Worm (Caenorhabditis elegans) whole organism, L4 larva: ENCODE data around the gene ceh-18.
A peak's percentile ranks its signal among the peaks of the same experiment; 100 is the strongest.

Experiments
- F10B5.3 ChIP-seq: sonication (generic microtip); optimal IDR thresholded peaks from 2 replicates; lab custom pipeline; 2016; ENCODE audit warnings: mild to moderate bottlenecking, missing genetic modification characterization, missing compliant biosample characterization
- F49E8.2 ChIP-seq: sonication (generic microtip); optimal IDR thresholded peaks from 2 replicates; lab custom pipeline; 2016; ENCODE audit warnings: missing compliant biosample characterization, mild to moderate bottlenecking, missing genetic modification characterization, borderline replicate concordance
- R02D3.7 ChIP-seq: fragments of 150-350 bp; sonication (generic microtip); optimal IDR thresholded peaks from 3 replicates; lab custom pipeline; 2014; ENCODE audit warnings: missing biosample characterization, missing genetic modification characterization
- Y75B8A.6 ChIP-seq: fragments of 200-800 bp; sonication (Bioruptor generic); IDR thresholded peaks from 2 replicates; pipeline ENCODE4 v1.3.6; 2022; ENCODE audit warnings: missing genetic modification reagents, missing genetic modification characterization, missing compliant biosample characterization
- ZK337.2 ChIP-seq: fragments of 200-800 bp; sonication (Bioruptor generic); IDR thresholded peaks from 2 replicates; pipeline ENCODE4 v1.3.6; 2022; ENCODE audit warnings: missing genetic modification reagents, missing genetic modification characterization, missing compliant biosample characterization
- ZK546.5 ChIP-seq, 2 experiments: sonication (generic microtip); optimal IDR thresholded peaks; 2 replicates each; lab custom pipeline; 2017; ENCODE audit warnings: missing biosample characterization in 2 of 2, missing genetic modification characterization in 2 of 2
- aha-1 ChIP-seq: fragments of 150-350 bp; peaks from one replicate; lab custom pipeline; 2014; ENCODE audit warnings: missing biosample characterization, missing genetic modification characterization
- attf-4 ChIP-seq: sonication (generic microtip); optimal IDR thresholded peaks from 3 replicates; lab custom pipeline; 2017; ENCODE audit warnings: missing biosample characterization, missing genetic modification characterization
- ceh-28 ChIP-seq: fragments of 150-350 bp; optimal IDR thresholded peaks from 2 replicates; lab custom pipeline; 2014; ENCODE audit warnings: missing biosample characterization, missing genetic modification reagents, missing genetic modification characterization
- ceh-32 ChIP-seq: sonication (generic microtip); optimal IDR thresholded peaks from 2 replicates; lab custom pipeline; 2016; ENCODE audit warnings: mild to moderate bottlenecking, missing genetic modification characterization, missing compliant biosample characterization; ENCODE audit not compliant: poor library complexity
- ceh-44 ChIP-seq: fragments of 200-800 bp; sonication (Bioruptor generic); IDR thresholded peaks from 2 replicates; pipeline ENCODE4 v1.3.6; 2022; ENCODE audit warnings: missing genetic modification reagents, missing genetic modification characterization, missing compliant biosample characterization
- daf-19 ChIP-seq: fragments of 200-800 bp; sonication (Bioruptor generic); conservative IDR thresholded peaks from 2 replicates; pipeline ENCODE4 v1.3.6; 2022; ENCODE audit warnings: missing genetic modification characterization, missing compliant biosample characterization
- dmd-8 ChIP-seq: fragments of 200-800 bp; sonication (Bioruptor generic); IDR thresholded peaks from 2 replicates; pipeline ENCODE4 v1.3.6; 2022; ENCODE audit warnings: missing genetic modification characterization, missing compliant biosample characterization
- dve-1 ChIP-seq: sonication (generic microtip); optimal IDR thresholded peaks from 2 replicates; lab custom pipeline; 2017; ENCODE audit warnings: antibody characterized with exemption, mild to moderate bottlenecking, missing genetic modification characterization, missing compliant biosample characterization; ENCODE audit not compliant: insufficient read depth
- hlh-11 ChIP-seq: fragments of 200-800 bp; sonication (Bioruptor generic); optimal IDR thresholded peaks from 2 replicates; lab custom pipeline; 2018; ENCODE audit warnings: mild to moderate bottlenecking, missing genetic modification characterization, missing compliant biosample characterization
- hlh-30 ChIP-seq: sonication (generic microtip); optimal IDR thresholded peaks from 2 replicates; lab custom pipeline; 2017; ENCODE audit warnings: antibody characterized with exemption, mild to moderate bottlenecking, missing genetic modification characterization, missing compliant biosample characterization; ENCODE audit not compliant: insufficient read depth
- hmg-1.1 ChIP-seq: fragments of 200-800 bp; sonication (Bioruptor generic); IDR thresholded peaks from 2 replicates; pipeline ENCODE4 v1.3.6; 2022; ENCODE audit warnings: missing genetic modification reagents, missing genetic modification characterization, missing compliant biosample characterization
- jun-1 ChIP-seq: fragments of 150-350 bp; optimal IDR thresholded peaks from 2 replicates; lab custom pipeline; 2014; ENCODE audit warnings: missing biosample characterization, missing genetic modification reagents, missing genetic modification characterization
- lin-1 ChIP-seq: fragments of 200-800 bp; sonication (Bioruptor generic); IDR thresholded peaks from 2 replicates; pipeline ENCODE4 v1.3.6; 2022; ENCODE audit warnings: missing genetic modification reagents, missing genetic modification characterization, missing compliant biosample characterization
- lin-13 ChIP-seq: fragments of 150-350 bp; optimal IDR thresholded peaks from 2 replicates; lab custom pipeline; 2014; ENCODE audit warnings: missing biosample characterization, missing genetic modification reagents, missing genetic modification characterization
- lin-29 ChIP-seq: fragments of 200-800 bp; sonication (Bioruptor generic); IDR thresholded peaks from 2 replicates; pipeline ENCODE4 v1.3.6; 2022; ENCODE audit warnings: missing genetic modification reagents, missing genetic modification characterization, missing compliant biosample characterization
- lin-38 ChIP-seq: fragments of 200-800 bp; sonication (Bioruptor generic); IDR thresholded peaks from 2 replicates; pipeline ENCODE4 v1.3.6; 2022; ENCODE audit warnings: missing genetic modification reagents, missing genetic modification characterization, missing compliant biosample characterization
- lsy-2 ChIP-seq, 2 experiments: fragments of 150-350 bp in 1 of 2; sonication (generic microtip) in 1 of 2; optimal IDR thresholded peaks; 2 replicates each; lab custom pipeline; 2014 to 2017; ENCODE audit warnings: missing biosample characterization in 2 of 2, missing genetic modification characterization in 2 of 2
- mdl-1 ChIP-seq, 2 experiments: fragments of 150-350 bp in 1 of 2; sonication (generic microtip) in 1 of 2; optimal IDR thresholded peaks; 2 replicates each; lab custom pipeline; 2014 to 2017; ENCODE audit warnings: missing biosample characterization in 2 of 2, missing genetic modification characterization in 2 of 2
- mdt-29 ChIP-seq: fragments of 200-800 bp; sonication (Bioruptor generic); IDR thresholded peaks from 2 replicates; pipeline ENCODE4 v1.3.6; 2022; ENCODE audit warnings: missing genetic modification reagents, missing genetic modification characterization, missing compliant biosample characterization
- mxl-3 ChIP-seq: fragments of 200-800 bp; sonication (Bioruptor generic); optimal IDR thresholded peaks from 2 replicates; lab custom pipeline; 2018; ENCODE audit warnings: mild to moderate bottlenecking, missing genetic modification characterization, missing compliant biosample characterization
- nhr-10 ChIP-seq: fragments of 150-350 bp; optimal IDR thresholded peaks from 2 replicates; lab custom pipeline; 2014; ENCODE audit warnings: missing biosample characterization, missing genetic modification characterization
- nhr-102 ChIP-seq: sonication (generic microtip); optimal IDR thresholded peaks from 2 replicates; lab custom pipeline; 2016; ENCODE audit warnings: mild to moderate bottlenecking, missing genetic modification characterization, moderate library complexity, missing compliant biosample characterization
- nhr-11 ChIP-seq: fragments of 150-350 bp; optimal IDR thresholded peaks from 2 replicates; lab custom pipeline; 2014; ENCODE audit warnings: missing biosample characterization, missing genetic modification characterization
- nhr-111 ChIP-seq: fragments of 200-800 bp; sonication (Bioruptor generic); optimal IDR thresholded peaks from 2 replicates; lab custom pipeline; 2018; ENCODE audit warnings: mild to moderate bottlenecking, missing genetic modification characterization, missing compliant biosample characterization
- nhr-25 ChIP-seq: sonication (generic microtip); optimal IDR thresholded peaks from 2 replicates; lab custom pipeline; 2017; ENCODE audit warnings: missing genetic modification characterization, mild to moderate bottlenecking, missing compliant biosample characterization, antibody characterized with exemption, moderate library complexity, borderline replicate concordance; ENCODE audit not compliant: insufficient read depth
- nhr-28 ChIP-seq: fragments of 150-350 bp; optimal IDR thresholded peaks from 2 replicates; lab custom pipeline; 2014; ENCODE audit warnings: missing biosample characterization, missing genetic modification characterization
- nhr-42 ChIP-seq: fragments of 200-800 bp; sonication (Bioruptor generic); IDR thresholded peaks from 2 replicates; pipeline ENCODE4 v1.3.6; 2022; ENCODE audit warnings: missing genetic modification characterization, missing compliant biosample characterization
- nhr-48 ChIP-seq: sonication (generic microtip); optimal IDR thresholded peaks from 2 replicates; lab custom pipeline; 2016; ENCODE audit warnings: mild to moderate bottlenecking, missing genetic modification characterization, missing compliant biosample characterization
- nhr-76 ChIP-seq: fragments of 150-350 bp; optimal IDR thresholded peaks from 2 replicates; lab custom pipeline; 2014; ENCODE audit warnings: missing biosample characterization, missing genetic modification characterization
- nhr-77 ChIP-seq: fragments of 150-350 bp; optimal IDR thresholded peaks from 2 replicates; lab custom pipeline; 2014; ENCODE audit warnings: missing biosample characterization, missing genetic modification characterization
- pha-4 ChIP-seq, 2 experiments: fragments of 150-350 bp in 1 of 2; fragments of 200-800 bp in 1 of 2; sonication (Bioruptor generic) in 1 of 2; IDR thresholded peaks in 1 of 2; optimal IDR thresholded peaks in 1 of 2; 2 replicates each; pipeline versions ENCODE4 v1.3.6 to Lab custom; 2014 to 2022; ENCODE audit warnings: missing genetic modification characterization in 2 of 2, missing genetic modification reagents in 2 of 2, missing biosample characterization in 1 of 2, missing compliant biosample characterization in 1 of 2
- saeg-2 ChIP-seq: fragments of 200-800 bp; sonication (Bioruptor generic); IDR thresholded peaks from 2 replicates; pipeline ENCODE4 v1.3.6; 2022; ENCODE audit warnings: missing genetic modification reagents, missing genetic modification characterization, missing compliant biosample characterization
- set-16 ChIP-seq: fragments of 200-800 bp; sonication (Bioruptor generic); IDR thresholded peaks from 2 replicates; pipeline ENCODE4 v1.3.6; 2022; ENCODE audit warnings: missing genetic modification reagents, missing genetic modification characterization, missing compliant biosample characterization
- skn-1 ChIP-seq: fragments of 150-350 bp; optimal IDR thresholded peaks from 2 replicates; lab custom pipeline; 2014; ENCODE audit warnings: missing biosample characterization, missing genetic modification characterization
- snpc-1.2 ChIP-seq: fragments of 200-800 bp; sonication (Bioruptor generic); IDR thresholded peaks from 2 replicates; pipeline ENCODE4 v1.3.6; 2022; ENCODE audit warnings: missing genetic modification reagents, missing genetic modification characterization, missing compliant biosample characterization
- spr-1 ChIP-seq: sonication (generic microtip); optimal IDR thresholded peaks from 2 replicates; lab custom pipeline; 2016; ENCODE audit warnings: mild to moderate bottlenecking, missing genetic modification characterization, missing compliant biosample characterization
- spr-3 ChIP-seq: fragments of 200-800 bp; sonication (Bioruptor generic); optimal IDR thresholded peaks from 2 replicates; lab custom pipeline; 2018; ENCODE audit warnings: mild to moderate bottlenecking, missing genetic modification characterization, missing compliant biosample characterization
- tra-1 ChIP-seq: fragments of 200-800 bp; sonication (Bioruptor generic); IDR thresholded peaks from 2 replicates; pipeline ENCODE4 v1.3.6; 2022; ENCODE audit warnings: missing genetic modification reagents, missing genetic modification characterization, missing compliant biosample characterization
- unc-62 ChIP-seq, 3 experiments: fragments of 150-350 bp in 1 of 3; sonication (generic microtip); optimal IDR thresholded peaks in 2 of 3; peaks in 1 of 3; 1 replicate in 1 of 3; 2 replicates in 2 of 3; lab custom pipeline; 2014 to 2017; ENCODE audit warnings: missing biosample characterization in 3 of 3, missing genetic modification characterization in 3 of 3, missing genetic modification reagents in 3 of 3, missing genotype in 1 of 3
- vab-7 ChIP-seq: fragments of 200-800 bp; sonication (Bioruptor generic); IDR thresholded peaks from 2 replicates; pipeline ENCODE4 v1.3.6; 2022; ENCODE audit warnings: missing genetic modification reagents, missing genetic modification characterization, missing compliant biosample characterization
- zag-1 ChIP-seq: fragments of 150-350 bp; optimal IDR thresholded peaks from 2 replicates; lab custom pipeline; 2014; ENCODE audit warnings: missing biosample characterization, missing genetic modification characterization
- zfp-2 ChIP-seq: sonication (generic microtip); optimal IDR thresholded peaks from 2 replicates; lab custom pipeline; 2016; ENCODE audit warnings: mild to moderate bottlenecking, missing genetic modification characterization, missing compliant biosample characterization
- zip-11 ChIP-seq: fragments of 200-800 bp; sonication (Bioruptor generic); IDR thresholded peaks from 2 replicates; pipeline ENCODE4 v1.3.6; 2022; ENCODE audit warnings: missing genetic modification characterization, missing compliant biosample characterization
- zip-2 ChIP-seq: fragments of 150-350 bp; optimal IDR thresholded peaks from 2 replicates; lab custom pipeline; 2014; ENCODE audit warnings: missing biosample characterization, missing genetic modification characterization
- ztf-7 ChIP-seq: fragments of 150-350 bp; optimal IDR thresholded peaks from 2 replicates; lab custom pipeline; 2014; ENCODE audit warnings: missing biosample characterization, missing genetic modification characterization

Gene ceh-18

ce11 chrX:3835632-3836031 lies 22.0 kb downstream of the ceh-18 start:
- TF ChIP-seq hmg-1.1 (GFP tag; lab: Robert Waterston, UW): no peak
- peak; percentile 45 for TF ChIP-seq nhr-48
- no peak for TF ChIP-seq ceh-32 (tag; lab: Kevin White, UChicago)
- TF ChIP-seq vab-7 (GFP tag; lab: Robert Waterston, UW): no peak
- TF ChIP-seq lin-1 (GFP tag; lab: Robert Waterston, UW): no peak
- TF ChIP-seq mdt-29 (GFP tag; lab: Robert Waterston, UW): no peak
- no peak for TF ChIP-seq ztf-7 (tag; lab: Kevin White, UChicago)
- TF ChIP-seq ZK337.2 (GFP tag; lab: Robert Waterston, UW): no peak
- no peak for TF ChIP-seq daf-19 (GFP tag; lab: Robert Waterston, UW)
- TF ChIP-seq F49E8.2: no peak
- peak in 1 of 2 experiments; percentile 43 for TF ChIP-seq unc-62 (GFP tag; optimal IDR thresholded peaks at IDR 0.05 in 1 of 2; lab: Kevin White, UChicago)
- no peak for TF ChIP-seq unc-62 (tag; optimal IDR thresholded peaks at IDR 0.05; lab: Kevin White, UChicago)
- no peak for TF ChIP-seq snpc-1.2
- no peak for TF ChIP-seq R02D3.7 (tag; lab: Kevin White, UChicago)
- TF ChIP-seq spr-3: no peak
- TF ChIP-seq mdl-1 (tag; optimal IDR thresholded peaks at IDR 0.05; lab: Kevin White, UChicago): peak in 1 of 2 experiments; percentile 5
- TF ChIP-seq dmd-8: no peak
- no peak for TF ChIP-seq saeg-2 (GFP tag; lab: Robert Waterston, UW)
- TF ChIP-seq zag-1 (tag; lab: Kevin White, UChicago): no peak
- no peak for TF ChIP-seq tra-1
- TF ChIP-seq attf-4 (tag; lab: Kevin White, UChicago): no peak
- no peak for TF ChIP-seq nhr-11 (tag; lab: Kevin White, UChicago)
- TF ChIP-seq nhr-111: no peak
- TF ChIP-seq nhr-10 (tag; lab: Kevin White, UChicago): no peak
- no peak for TF ChIP-seq lin-13 (GFP tag; lab: Kevin White, UChicago)
- TF ChIP-seq hlh-11: peak; percentile 27
- TF ChIP-seq nhr-102: no peak
- no peak for TF ChIP-seq lin-29 (GFP tag; lab: Robert Waterston, UW)
- TF ChIP-seq zip-2 (tag; lab: Kevin White, UChicago): no peak
- no peak for TF ChIP-seq nhr-76 (tag; lab: Kevin White, UChicago)
- TF ChIP-seq ZK546.5 (tag; optimal IDR thresholded peaks at IDR 0.05; lab: Kevin White, UChicago): no peak
- TF ChIP-seq mxl-3 (GFP tag; lab: Kevin White, UChicago): peak; percentile 37
- TF ChIP-seq pha-4 (GFP tag; IDR thresholded peaks at IDR 0.05; lab: Robert Waterston, UW): no peak
- peak; percentile 24 for TF ChIP-seq pha-4 (tag; optimal IDR thresholded peaks at IDR 0.05; lab: Kevin White, UChicago)
- TF ChIP-seq jun-1 (tag; lab: Kevin White, UChicago): no peak
- TF ChIP-seq ceh-44: no peak
- TF ChIP-seq aha-1 (tag; lab: Kevin White, UChicago): no peak
- no peak for TF ChIP-seq zip-11
- no peak for TF ChIP-seq Y75B8A.6 (GFP tag; lab: Robert Waterston, UW)
- TF ChIP-seq dve-1: no peak
- TF ChIP-seq nhr-28 (tag; lab: Kevin White, UChicago): peak; percentile 34
- TF ChIP-seq lsy-2 (tag; optimal IDR thresholded peaks at IDR 0.05; lab: Kevin White, UChicago): no peak
- TF ChIP-seq nhr-25 (tag; lab: Kevin White, UChicago): no peak
- peak; percentile 30 for TF ChIP-seq hlh-30
- no peak for TF ChIP-seq spr-1 (tag; lab: Kevin White, UChicago)
- TF ChIP-seq nhr-77 (tag; lab: Kevin White, UChicago): no peak
- TF ChIP-seq skn-1: no peak
- TF ChIP-seq lin-38 (GFP tag; lab: Robert Waterston, UW): no peak
- no peak for TF ChIP-seq F10B5.3 (tag; lab: Kevin White, UChicago)
- TF ChIP-seq zfp-2 (tag; lab: Kevin White, UChicago): no peak
- no peak for TF ChIP-seq nhr-42 (GFP tag; lab: Robert Waterston, UW)
- TF ChIP-seq set-16 (GFP tag; lab: Robert Waterston, UW): no peak
- TF ChIP-seq ceh-28: no peak
